Fruit fly (Drosophila melanogaster) whole organism, embryonic: ENCODE measurements around the gene beta4GalNAcTB.
A peak's percentile ranks its signal among the peaks of the same experiment; 100 is the strongest.

ENCODE experiments used
- Abd-B ChIP-seq: fragments of 200-800 bp; sonication (Bioruptor generic); optimal IDR thresholded peaks from 2 replicates; lab custom pipeline; 2018; ENCODE audit warnings: missing biosample characterization, mild to moderate bottlenecking, missing genetic modification characterization, moderate library complexity
- Bteb2 ChIP-seq: fragments of 200-800 bp; sonication (Bioruptor generic); optimal IDR thresholded peaks from 2 replicates; lab custom pipeline; 2016; ENCODE audit warnings: missing biosample characterization, missing genetic modification characterization
- CG12299 ChIP-seq: fragments of 200-800 bp; sonication (Bioruptor generic); optimal IDR thresholded peaks from 2 replicates; lab custom pipeline; 2018; ENCODE audit warnings: missing biosample characterization, mild to moderate bottlenecking, missing genetic modification characterization
- CG1233 ChIP-seq: fragments of 200-800 bp; sonication (Bioruptor generic); optimal IDR thresholded peaks from 4 replicates; lab custom pipeline; 2018; ENCODE audit warnings: missing biosample characterization, mild to moderate bottlenecking, missing genetic modification characterization
- CG15479 ChIP-seq: fragments of 200-800 bp; sonication (Bioruptor generic); optimal IDR thresholded peaks from 3 replicates; lab custom pipeline; 2019; ENCODE audit warnings: missing biosample characterization, mild to moderate bottlenecking, missing genetic modification characterization, moderate library complexity
- CG17186 ChIP-seq: fragments of 200-800 bp; sonication (Bioruptor generic); optimal IDR thresholded peaks from 3 replicates; lab custom pipeline; 2017; ENCODE audit warnings: missing biosample characterization, missing genetic modification reagents, missing genetic modification characterization
- CG18011 ChIP-seq: fragments of 200-800 bp; sonication (Bioruptor generic); optimal IDR thresholded peaks from 2 replicates; lab custom pipeline; 2017; ENCODE audit warnings: missing biosample characterization, missing genetic modification characterization, mild to moderate bottlenecking, moderate library complexity, missing genotype
- CG2120 ChIP-seq: fragments of 200-800 bp; sonication (Bioruptor generic); optimal IDR thresholded peaks from 3 replicates; lab custom pipeline; 2016; ENCODE audit warnings: missing biosample characterization, missing genetic modification characterization
- CG2202 ChIP-seq: fragments of 200-800 bp; sonication (Bioruptor generic); optimal IDR thresholded peaks from 2 replicates; lab custom pipeline; 2018; ENCODE audit warnings: missing biosample characterization, mild to moderate bottlenecking, missing genetic modification characterization
- CG30431 ChIP-seq: fragments of 200-800 bp; sonication (Bioruptor generic); optimal IDR thresholded peaks from 2 replicates; lab custom pipeline; 2017; ENCODE audit warnings: missing biosample characterization, missing genetic modification characterization
- CG3407 ChIP-seq: fragments of 200-800 bp; sonication (Bioruptor generic); optimal IDR thresholded peaks from 2 replicates; lab custom pipeline; 2018; ENCODE audit warnings: missing biosample characterization, mild to moderate bottlenecking, missing genetic modification characterization
- CG42726 ChIP-seq: fragments of 200-800 bp; sonication (Bioruptor generic); IDR thresholded peaks from 2 replicates; pipeline ENCODE4 v1.3.6; 2022; ENCODE audit warnings: missing biosample characterization, missing genetic modification characterization; ENCODE audit not compliant: partially characterized antibody
- CG5180 ChIP-seq: fragments of 200-800 bp; sonication (Bioruptor generic); optimal IDR thresholded peaks from 3 replicates; lab custom pipeline; 2017; ENCODE audit warnings: missing biosample characterization, missing genetic modification characterization, mild to moderate bottlenecking, moderate library complexity, missing genetic modification reagents
- CG8359 ChIP-seq: fragments of 200-800 bp; sonication (Bioruptor generic); optimal IDR thresholded peaks from 2 replicates; lab custom pipeline; 2017; ENCODE audit warnings: missing biosample characterization, mild to moderate bottlenecking, missing genetic modification characterization, borderline replicate concordance
- CG8478 ChIP-seq: fragments of >200 bp; optimal IDR thresholded peaks from 2 replicates; lab custom pipeline; 2018
- D ChIP-seq, 2 experiments: fragments of 200-800 bp in 1 of 2; fragments of >200 bp in 1 of 2; sonication (Bioruptor generic) in 1 of 2; optimal IDR thresholded peaks; 2 replicates in 1 of 2; 3 replicates in 1 of 2; lab custom pipeline; 2017; ENCODE audit warnings: mild to moderate bottlenecking in 1 of 2, missing biosample characterization in 1 of 2, missing genetic modification characterization in 1 of 2, missing genetic modification reagents in 1 of 2
- Deaf1 ChIP-seq: fragments of 200-800 bp; optimal IDR thresholded peaks from 3 replicates; lab custom pipeline; 2019; ENCODE audit warnings: missing biosample characterization, mild to moderate bottlenecking, missing genetic modification characterization, moderate library complexity
- Dek ChIP-seq: fragments of 200-800 bp; sonication (Bioruptor generic); optimal IDR thresholded peaks from 3 replicates; lab custom pipeline; 2019; ENCODE audit warnings: missing biosample characterization, mild to moderate bottlenecking, missing genetic modification characterization, moderate library complexity
- Doc2 ChIP-seq: fragments of 200-800 bp; sonication (Bioruptor generic); IDR thresholded peaks from 2 replicates; pipeline ENCODE4 v1.3.6; 2022; ENCODE audit warnings: missing biosample characterization, missing genetic modification characterization
- Dref ChIP-seq: fragments of 200-800 bp; sonication (Bioruptor generic); IDR thresholded peaks from 2 replicates; pipeline ENCODE4 v1.3.6; 2022; ENCODE audit warnings: missing biosample characterization, missing genetic modification characterization
- E2f1 ChIP-seq: fragments of 200-800 bp; sonication (Bioruptor generic); IDR thresholded peaks from 2 replicates; pipeline ENCODE4 v1.3.6; 2022; ENCODE audit warnings: missing biosample characterization, missing genetic modification characterization
- Eip74EF ChIP-seq, 2 experiments: fragments of 200-800 bp in 1 of 2; fragments of >200 bp in 1 of 2; sonication (Bioruptor generic) in 1 of 2; optimal IDR thresholded peaks; 2 replicates each; lab custom pipeline; 2017 to 2019; ENCODE audit warnings: missing biosample characterization in 2 of 2, missing genetic modification characterization in 2 of 2, mild to moderate bottlenecking in 1 of 2, moderate library complexity in 1 of 2
- Hr39 ChIP-seq: fragments of >200 bp; optimal IDR thresholded peaks from 2 replicates; lab custom pipeline; 2017
- Rfx ChIP-seq: fragments of 200-800 bp; sonication (Bioruptor generic); IDR thresholded peaks from 2 replicates; pipeline ENCODE4 v1.3.6; 2022; ENCODE audit warnings: missing biosample characterization, missing genetic modification characterization
- Six4 ChIP-seq: fragments of 200-800 bp; sonication (Bioruptor generic); optimal IDR thresholded peaks from 2 replicates; lab custom pipeline; 2016; ENCODE audit warnings: missing biosample characterization, missing genetic modification characterization
- Sox102F ChIP-seq: fragments of 200-800 bp; sonication (Bioruptor generic); optimal IDR thresholded peaks from 2 replicates; lab custom pipeline; 2018; ENCODE audit warnings: missing biosample characterization, mild to moderate bottlenecking, missing genetic modification characterization, moderate library complexity
- Usf ChIP-seq: fragments of 200-800 bp; sonication (Bioruptor generic); optimal IDR thresholded peaks from 2 replicates; lab custom pipeline; 2017; ENCODE audit warnings: missing genotype, missing biosample characterization, missing genetic modification characterization
- al ChIP-seq: fragments of 200-800 bp; sonication (Bioruptor generic); IDR thresholded peaks from 2 replicates; pipeline ENCODE4 v1.3.6; 2022; ENCODE audit warnings: missing biosample characterization, missing genetic modification characterization
- amos ChIP-seq: fragments of 200-800 bp; sonication (Bioruptor generic); IDR thresholded peaks from 2 replicates; pipeline ENCODE4 v1.3.6; 2022; ENCODE audit warnings: missing biosample characterization, missing genetic modification characterization; ENCODE audit not compliant: partially characterized antibody
- bigmax ChIP-seq: fragments of 200-800 bp; sonication (Bioruptor generic); optimal IDR thresholded peaks from 2 replicates; lab custom pipeline; 2018; ENCODE audit warnings: missing biosample characterization, mild to moderate bottlenecking, missing genetic modification characterization
- dimm ChIP-seq: fragments of 200-800 bp; sonication (Bioruptor generic); IDR thresholded peaks from 2 replicates; pipeline ENCODE4 v1.3.6; 2022; ENCODE audit warnings: missing biosample characterization, missing genetic modification characterization
- esg ChIP-seq: fragments of 200-800 bp; sonication (Bioruptor generic); conservative IDR thresholded peaks from 2 replicates; pipeline ENCODE4 v1.3.6; 2022; ENCODE audit warnings: missing biosample characterization, missing genetic modification characterization
- gce ChIP-seq: fragments of 200-800 bp; sonication (Bioruptor generic); IDR thresholded peaks from 3 replicates; pipeline ENCODE4 v1.3.6; 2022; ENCODE audit warnings: missing biosample characterization, missing genetic modification characterization
- gcm ChIP-seq: fragments of 200-800 bp; sonication (Bioruptor generic); optimal IDR thresholded peaks from 2 replicates; lab custom pipeline; 2019; ENCODE audit warnings: missing biosample characterization, mild to moderate bottlenecking, missing genetic modification characterization, moderate library complexity
- grau ChIP-seq: fragments of 200-800 bp; optimal IDR thresholded peaks from 3 replicates; lab custom pipeline; 2019; ENCODE audit warnings: missing biosample characterization, mild to moderate bottlenecking, missing genetic modification characterization, moderate library complexity
- gro ChIP-seq: fragments of 200-800 bp; sonication (Bioruptor generic); optimal IDR thresholded peaks from 2 replicates; lab custom pipeline; 2016; ENCODE audit warnings: missing biosample characterization, missing genetic modification characterization
- hth ChIP-seq: fragments of >200 bp; optimal IDR thresholded peaks from 2 replicates; lab custom pipeline; 2017; ENCODE audit warnings: inconsistent platforms
- jigr1 ChIP-seq: fragments of 200-800 bp; sonication (Bioruptor generic); IDR thresholded peaks from 3 replicates; pipeline ENCODE4 v1.3.6; 2022; ENCODE audit warnings: missing biosample characterization, missing genetic modification characterization
- kah ChIP-seq: fragments of 200-800 bp; sonication (Bioruptor generic); optimal IDR thresholded peaks from 2 replicates; lab custom pipeline; 2018; ENCODE audit warnings: missing biosample characterization, mild to moderate bottlenecking, missing genetic modification characterization
- kay ChIP-seq: fragments of 200-800 bp; sonication (Bioruptor generic); optimal IDR thresholded peaks from 2 replicates; lab custom pipeline; 2016; ENCODE audit warnings: missing biosample characterization, missing genetic modification characterization
- kni ChIP-seq: fragments of 200-800 bp; sonication (Bioruptor generic); optimal IDR thresholded peaks from 3 replicates; lab custom pipeline; 2017; ENCODE audit warnings: mild to moderate bottlenecking, missing biosample characterization, missing genetic modification reagents, missing genetic modification characterization
- nmo ChIP-seq: fragments of 200-800 bp; sonication (Bioruptor generic); optimal IDR thresholded peaks from 2 replicates; lab custom pipeline; 2018; ENCODE audit warnings: missing biosample characterization, mild to moderate bottlenecking, missing genetic modification characterization, moderate library complexity
- odd ChIP-seq: fragments of 200-800 bp; sonication (Bioruptor generic); optimal IDR thresholded peaks from 2 replicates; lab custom pipeline; 2017; ENCODE audit warnings: missing biosample characterization, mild to moderate bottlenecking, missing genetic modification characterization
- p53 ChIP-seq: fragments of 200-800 bp; sonication (Bioruptor generic); optimal IDR thresholded peaks from 2 replicates; lab custom pipeline; 2016; ENCODE audit warnings: missing biosample characterization, missing genetic modification characterization
- pfk ChIP-seq: fragments of 200-800 bp; sonication (Bioruptor generic); optimal IDR thresholded peaks from 2 replicates; lab custom pipeline; 2018; ENCODE audit warnings: missing biosample characterization, mild to moderate bottlenecking, missing genetic modification characterization, moderate library complexity
- psq ChIP-seq: fragments of 200-800 bp; sonication (Bioruptor generic); optimal IDR thresholded peaks from 2 replicates; lab custom pipeline; 2017; ENCODE audit warnings: missing biosample characterization, missing genetic modification characterization
- sens-2 ChIP-seq: fragments of 200-800 bp; sonication (Bioruptor generic); IDR thresholded peaks from 2 replicates; pipeline ENCODE4 v1.3.6; 2022; ENCODE audit warnings: missing biosample characterization, missing genetic modification characterization
- sisA ChIP-seq: fragments of 200-800 bp; sonication (Bioruptor generic); IDR thresholded peaks from 2 replicates; pipeline ENCODE4 v1.3.6; 2022; ENCODE audit warnings: missing biosample characterization, missing genetic modification characterization
- sqz ChIP-seq: fragments of 200-800 bp; sonication (Bioruptor generic); optimal IDR thresholded peaks from 3 replicates; lab custom pipeline; 2018; ENCODE audit warnings: missing biosample characterization, mild to moderate bottlenecking, missing genetic modification characterization
- tll ChIP-seq, 2 experiments: fragments of 200-800 bp in 1 of 2; fragments of >200 bp in 1 of 2; sonication (Bioruptor generic) in 1 of 2; optimal IDR thresholded peaks; 2 replicates each; lab custom pipeline; 2017 to 2019; ENCODE audit warnings: missing biosample characterization in 2 of 2, missing genetic modification characterization in 2 of 2, mild to moderate bottlenecking in 1 of 2, moderate library complexity in 1 of 2

The beta4GalNAcTB gene

dm6 chr3R:29064682-29065100 lies 30.9 kb upstream of the beta4GalNAcTB start (continued):
- no peak for TF ChIP-seq Bteb2
- no peak for TF ChIP-seq Abd-B (GFP tag; lab: Kevin White, UChicago)
- no peak for TF ChIP-seq Hr39 (lab: Kevin White, UChicago)
- no peak for TF ChIP-seq tll (GFP tag; optimal IDR thresholded peaks at IDR 0.05; lab: Kevin White, UChicago)
- no peak for TF ChIP-seq al (GFP tag; lab: Robert Waterston, UW)
- TF ChIP-seq Rfx, result no peak
- no peak for TF ChIP-seq jigr1 (GFP tag; lab: Robert Waterston, UW)
- TF ChIP-seq Dref (GFP tag; lab: Robert Waterston, UW), result no peak
- TF ChIP-seq Eip74EF (GFP tag; optimal IDR thresholded peaks at IDR 0.05; lab: Kevin White, UChicago), result no peak
- TF ChIP-seq grau (tag; lab: Kevin White, UChicago), result peak; percentile 8
- no peak for TF ChIP-seq kah (GFP tag; lab: Kevin White, UChicago)
- no peak for TF ChIP-seq CG12299
- TF ChIP-seq gce (GFP tag; lab: Robert Waterston, UW), result no peak
- TF ChIP-seq odd (GFP tag; lab: Kevin White, UChicago), result peak; percentile 4
- no peak for TF ChIP-seq E2f1 (GFP tag; lab: Robert Waterston, UW)
- TF ChIP-seq CG42726, result no peak
- TF ChIP-seq psq (GFP tag; lab: Kevin White, UChicago), result no peak
- TF ChIP-seq Deaf1 (tag; lab: Kevin White, UChicago), result peak; percentile 29
- no peak for TF ChIP-seq CG2120 (GFP tag; lab: Kevin White, UChicago)
- TF ChIP-seq, all 482 proteins: peak for 41

DNA sequence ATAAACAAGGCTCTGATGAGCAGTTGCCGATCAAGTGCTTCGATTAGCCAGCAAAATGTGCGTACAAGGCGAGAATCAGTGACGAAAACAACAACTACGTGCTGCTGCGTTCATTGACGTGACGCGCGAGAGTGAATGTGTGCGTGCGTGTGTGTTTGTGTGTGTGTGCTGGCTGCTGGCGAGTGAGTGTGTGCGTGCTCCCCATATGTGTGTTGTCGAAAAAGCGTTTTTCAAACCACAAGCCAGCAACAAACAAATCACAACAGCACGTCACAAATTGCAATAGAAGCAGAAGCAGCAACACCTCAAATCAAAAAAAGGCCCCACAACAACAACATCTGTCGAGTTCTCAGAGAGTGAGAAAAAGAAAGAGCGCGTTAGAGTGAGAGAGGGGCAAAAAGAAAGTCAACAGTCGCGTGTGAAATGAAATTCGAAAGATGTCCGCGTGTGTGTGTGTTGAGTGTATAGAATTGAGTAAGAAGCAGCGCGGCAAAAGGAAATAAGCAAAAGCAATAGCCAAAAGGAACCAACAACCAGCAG lies 30.2 kb upstream of the beta4GalNAcTB start:
- TF ChIP-seq amos, result no peak
- TF ChIP-seq kay (GFP tag; lab: Kevin White, UChicago), result no peak
- TF ChIP-seq Doc2, result no peak
- no peak for TF ChIP-seq Dek
- no peak for TF ChIP-seq gcm (GFP tag; lab: Kevin White, UChicago)
- TF ChIP-seq CG1233 (GFP tag; lab: Kevin White, UChicago), result no peak
- TF ChIP-seq Six4 (GFP tag; lab: Kevin White, UChicago), result no peak
- TF ChIP-seq kni (GFP tag; lab: Kevin White, UChicago), result no peak
- TF ChIP-seq D (optimal IDR thresholded peaks at IDR 0.05; lab: Kevin White, UChicago), result peak; percentile 97
- no peak for TF ChIP-seq D (GFP tag; optimal IDR thresholded peaks at IDR 0.05; lab: Kevin White, UChicago)
- no peak for TF ChIP-seq dimm (GFP tag; lab: Robert Waterston, UW)
- TF ChIP-seq gro (GFP tag; lab: Kevin White, UChicago), result peak; percentile 29
- TF ChIP-seq sisA (GFP tag; lab: Robert Waterston, UW), result no peak
- no peak for TF ChIP-seq CG30431 (GFP tag; lab: Kevin White, UChicago)
- TF ChIP-seq CG18011 (GFP tag; lab: Kevin White, UChicago), result no peak
- TF ChIP-seq bigmax, result peak; percentile 45
- TF ChIP-seq hth, result no peak
- no peak for TF ChIP-seq CG8359 (GFP tag; lab: Kevin White, UChicago)
- TF ChIP-seq Sox102F (GFP tag; lab: Kevin White, UChicago), result no peak
- no peak for TF ChIP-seq sens-2 (GFP tag; lab: Robert Waterston, UW)
- no peak for TF ChIP-seq esg
- TF ChIP-seq CG2202 (tag; lab: Kevin White, UChicago), result no peak
- no peak for TF ChIP-seq Usf
- TF ChIP-seq CG5180, result no peak
- TF ChIP-seq nmo (GFP tag; lab: Kevin White, UChicago), result no peak
- peak; percentile 91 for TF ChIP-seq CG8478 (lab: Kevin White, UChicago)
- TF ChIP-seq p53 (GFP tag; lab: Kevin White, UChicago), result no peak
- no peak for TF ChIP-seq CG17186 (GFP tag; lab: Kevin White, UChicago)
- no peak for TF ChIP-seq CG3407 (GFP tag; lab: Kevin White, UChicago)
- TF ChIP-seq CG15479, result no peak
- TF ChIP-seq pfk (GFP tag; lab: Kevin White, UChicago), result no peak
- TF ChIP-seq sqz (GFP tag; lab: Kevin White, UChicago), result peak; percentile 10
